Worm (Caenorhabditis elegans): ENCODE results near the gene arrd-10.

- TF ChIP-seq ztf-23 (GFP tag; IDR thresholded peaks at IDR 0.05) (no peak), T22C8.4 (GFP tag; IDR thresholded peaks at IDR 0.05) (no peak), tab-1 (GFP tag; IDR thresholded peaks at IDR 0.05) (no peak), ztf-29 (GFP tag; IDR thresholded peaks at IDR 0.05) (no peak)
Observed at ce11 chrII:12930138-12930537, 9.8 kb upstream of the arrd-10 start.

Measured in whole organism, midembryonic.